Worm (Caenorhabditis elegans): ENCODE data around the gene C27D9.2.

DNA sequence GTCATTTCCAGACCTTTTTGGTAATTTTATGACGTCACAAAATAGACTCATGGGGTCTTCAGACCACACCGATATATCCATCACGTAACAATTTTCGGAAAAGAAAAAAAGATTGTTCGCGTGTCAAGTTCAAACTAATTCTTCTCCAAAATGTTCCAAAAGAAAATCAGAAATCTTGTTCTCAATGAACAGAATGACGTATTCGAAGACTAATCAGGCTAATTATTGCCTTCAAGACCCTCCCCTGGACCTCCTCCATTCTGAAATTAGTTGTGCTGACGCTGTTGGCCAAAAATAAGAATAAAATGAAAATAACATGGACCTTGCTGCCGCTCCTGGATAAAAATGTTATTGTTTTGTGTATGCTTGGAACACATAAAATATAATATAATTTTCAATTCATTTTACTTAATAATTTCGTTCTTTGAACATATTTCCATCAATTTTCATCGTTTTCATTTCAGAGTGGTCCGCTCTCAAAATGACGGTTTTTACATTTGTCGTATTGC, 33.2 kb upstream of the C27D9.2 start, which contains the start of gene F26G1.15:
- TF ChIP-seq pha-4 (tag; optimal IDR thresholded peaks at IDR 0.05), result no peak
- TF ChIP-seq nhr-76 (tag; optimal IDR thresholded peaks at IDR 0.05), result no peak
- TF ChIP-seq nhr-12 (tag; optimal IDR thresholded peaks at IDR 0.05), result no peak
- no peak for TF ChIP-seq unc-62 (GFP tag; optimal IDR thresholded peaks at IDR 0.05)
